Fruit fly (Drosophila melanogaster) whole organism, wandering third instar larva: ENCODE measurements around the gene CG33490.

ENCODE experiments used
- Abd-B ChIP-seq: fragments of >200 bp; optimal IDR thresholded peaks from 2 replicates; lab custom pipeline; 2017; ENCODE audit warnings: missing biosample characterization, missing genetic modification characterization
- Dfd ChIP-seq: fragments of >200 bp; optimal IDR thresholded peaks from 2 replicates; lab custom pipeline; 2017; ENCODE audit warnings: missing biosample characterization, missing genetic modification characterization
- HLH106 ChIP-seq: fragments of 200-800 bp; optimal IDR thresholded peaks from 3 replicates; lab custom pipeline; 2019; ENCODE audit warnings: missing biosample characterization, mild to moderate bottlenecking, missing genetic modification characterization, moderate library complexity
- Hr78 ChIP-seq: fragments of >200 bp; optimal IDR thresholded peaks from 2 replicates; lab custom pipeline; 2017; ENCODE audit warnings: missing biosample characterization, missing genetic modification characterization
- Jra ChIP-seq: sonication (Bioruptor generic); optimal IDR thresholded peaks from 2 replicates; lab custom pipeline; 2016; ENCODE audit warnings: missing biosample characterization, missing genetic modification characterization
- Myc ChIP-seq: fragments of >200 bp; optimal IDR thresholded peaks from 2 replicates; lab custom pipeline; 2017
- Vsx2 ChIP-seq: fragments of 200-300, 225-300 bp; sonication (Bioruptor generic); optimal IDR thresholded peaks from 2 replicates; lab custom pipeline; 2018; ENCODE audit warnings: missing biosample characterization, missing genetic modification characterization; ENCODE audit not compliant: partially characterized antibody
- br ChIP-seq: fragments of 200-800 bp; sonication (Bioruptor generic); optimal IDR thresholded peaks from 2 replicates; lab custom pipeline; 2016; ENCODE audit warnings: missing biosample characterization, missing genetic modification characterization
- dsf ChIP-seq: sonication (Bioruptor generic); optimal IDR thresholded peaks from 2 replicates; lab custom pipeline; 2016; ENCODE audit warnings: missing biosample characterization, missing genetic modification characterization, borderline replicate concordance
- psq ChIP-seq: fragments of 200-800 bp; sonication (Bioruptor generic); optimal IDR thresholded peaks from 3 replicates; lab custom pipeline; 2017; ENCODE audit warnings: missing biosample characterization, mild to moderate bottlenecking, missing genetic modification characterization, moderate library complexity
- usp ChIP-seq: fragments of >200 bp; optimal IDR thresholded peaks from 2 replicates; lab custom pipeline; 2017; ENCODE audit warnings: missing biosample characterization, missing genetic modification characterization

- TF ChIP-seq Abd-B (GFP tag; lab: Kevin White, UChicago): no peak
- TF ChIP-seq br (GFP tag; lab: Kevin White, UChicago): no peak
- TF ChIP-seq Jra (GFP tag; lab: Kevin White, UChicago): no peak
- no peak for TF ChIP-seq Dfd (GFP tag; lab: Kevin White, UChicago)
- TF ChIP-seq usp (GFP tag; lab: Kevin White, UChicago): no peak
- TF ChIP-seq Vsx2 (GFP tag; lab: Kevin White, UChicago): no peak
- TF ChIP-seq Myc (lab: Kevin White, UChicago): no peak
- TF ChIP-seq dsf (GFP tag; lab: Kevin White, UChicago): no peak
- no peak for TF ChIP-seq Hr78 (GFP tag; lab: Kevin White, UChicago)
- TF ChIP-seq HLH106: no peak
- no peak for TF ChIP-seq psq (GFP tag; lab: Kevin White, UChicago)
Measured at dm6 chr3L:11583964-11584363, 9.5 kb upstream of the CG33490 start, which contains the start of gene CG32086.
